Fruit fly (Drosophila melanogaster) whole organism, wandering third instar larva: ENCODE data around the gene ND-20L.

ENCODE experiments used
- Abd-B ChIP-seq: fragments of >200 bp; optimal IDR thresholded peaks from 2 replicates; lab custom pipeline; 2017; ENCODE audit warnings: missing biosample characterization, missing genetic modification characterization
- CG32264 ChIP-seq: fragments of 200-800 bp; sonication (Bioruptor generic); optimal IDR thresholded peaks from 2 replicates; lab custom pipeline; 2016; ENCODE audit warnings: missing biosample characterization, missing genetic modification characterization
- CG9705 ChIP-seq: fragments of 200-800 bp; sonication (Bioruptor generic); optimal IDR thresholded peaks from 2 replicates; lab custom pipeline; 2018; ENCODE audit warnings: missing biosample characterization, mild to moderate bottlenecking, missing genetic modification characterization
- CrebA ChIP-seq: fragments of 200-800 bp; sonication (Bioruptor generic); optimal IDR thresholded peaks from 2 replicates; lab custom pipeline; 2016; ENCODE audit warnings: missing biosample characterization, mild to moderate bottlenecking, missing genetic modification characterization, borderline replicate concordance
- Dfd ChIP-seq: fragments of >200 bp; optimal IDR thresholded peaks from 2 replicates; lab custom pipeline; 2017; ENCODE audit warnings: missing biosample characterization, missing genetic modification characterization
- Dif ChIP-seq: fragments of 200-275, 200-300 bp; sonication (Bioruptor generic); optimal IDR thresholded peaks from 2 replicates; lab custom pipeline; 2018; ENCODE audit warnings: missing biosample characterization, missing genetic modification characterization; ENCODE audit not compliant: partially characterized antibody
- GATAd ChIP-seq: sonication (Bioruptor generic); optimal IDR thresholded peaks from 2 replicates; lab custom pipeline; 2016; ENCODE audit warnings: missing biosample characterization, missing genetic modification characterization
- HLH106 ChIP-seq: fragments of 200-800 bp; optimal IDR thresholded peaks from 3 replicates; lab custom pipeline; 2019; ENCODE audit warnings: missing biosample characterization, mild to moderate bottlenecking, missing genetic modification characterization, moderate library complexity
- Hnf4 ChIP-seq: fragments of 200-800 bp; sonication (Bioruptor generic); optimal IDR thresholded peaks from 2 replicates; lab custom pipeline; 2016; ENCODE audit warnings: missing biosample characterization, mild to moderate bottlenecking, missing genetic modification characterization
- Hr78 ChIP-seq: fragments of >200 bp; optimal IDR thresholded peaks from 2 replicates; lab custom pipeline; 2017; ENCODE audit warnings: missing biosample characterization, missing genetic modification characterization
- Hr83 ChIP-seq: fragments of 200-300 bp; sonication (Bioruptor generic); optimal IDR thresholded peaks from 2 replicates; lab custom pipeline; 2016; ENCODE audit warnings: missing biosample characterization, mild to moderate bottlenecking, missing genetic modification characterization, moderate library complexity; ENCODE audit not compliant: poor library complexity, severe bottlenecking
- Jra ChIP-seq: sonication (Bioruptor generic); optimal IDR thresholded peaks from 2 replicates; lab custom pipeline; 2016; ENCODE audit warnings: missing biosample characterization, missing genetic modification characterization
- Mio ChIP-seq: sonication (Bioruptor generic); optimal IDR thresholded peaks from 2 replicates; lab custom pipeline; 2016; ENCODE audit warnings: missing biosample characterization, missing genetic modification characterization
- Myc ChIP-seq: fragments of >200 bp; optimal IDR thresholded peaks from 2 replicates; lab custom pipeline; 2017
- N ChIP-seq: fragments of >200 bp; optimal IDR thresholded peaks from 2 replicates; lab custom pipeline; 2018; ENCODE audit warnings: missing biosample characterization, missing external identifiers, missing genetic modification characterization
- OdsH ChIP-seq: fragments of 200-800 bp; sonication (Bioruptor generic); optimal IDR thresholded peaks from 2 replicates; lab custom pipeline; 2016; ENCODE audit warnings: missing biosample characterization, mild to moderate bottlenecking, missing genetic modification characterization
- Rel ChIP-seq, 2 experiments: fragments of 200-800 bp; sonication (Bioruptor generic) in 1 of 2; optimal IDR thresholded peaks; 2 replicates in 1 of 2; 3 replicates in 1 of 2; lab custom pipeline; 2016 to 2019; ENCODE audit warnings: mild to moderate bottlenecking in 2 of 2, missing biosample characterization in 2 of 2, missing genetic modification characterization in 2 of 2, moderate library complexity in 1 of 2
- Sp1 ChIP-seq: fragments of 200-800 bp; sonication (Bioruptor generic); optimal IDR thresholded peaks from 3 replicates; lab custom pipeline; 2019; ENCODE audit warnings: missing biosample characterization, mild to moderate bottlenecking, missing genetic modification characterization, moderate library complexity
- Vsx2 ChIP-seq: fragments of 200-300, 225-300 bp; sonication (Bioruptor generic); optimal IDR thresholded peaks from 2 replicates; lab custom pipeline; 2018; ENCODE audit warnings: missing biosample characterization, missing genetic modification characterization; ENCODE audit not compliant: partially characterized antibody
- br ChIP-seq: fragments of 200-800 bp; sonication (Bioruptor generic); optimal IDR thresholded peaks from 2 replicates; lab custom pipeline; 2016; ENCODE audit warnings: missing biosample characterization, missing genetic modification characterization
- dl ChIP-seq, 2 experiments: fragments of 175-275, 200-275 bp in 1 of 2; fragments of 200-275 bp in 1 of 2; sonication (Bioruptor generic); optimal IDR thresholded peaks; lab custom pipeline; 2018; ENCODE audit warnings: mild to moderate bottlenecking in 2 of 2, missing biosample characterization in 2 of 2, missing genetic modification characterization in 2 of 2, moderate library complexity in 2 of 2; ENCODE audit not compliant: partially characterized antibody in 2 of 2, insufficient read depth in 1 of 2
- dsf ChIP-seq: sonication (Bioruptor generic); optimal IDR thresholded peaks from 2 replicates; lab custom pipeline; 2016; ENCODE audit warnings: missing biosample characterization, missing genetic modification characterization, borderline replicate concordance
- ey ChIP-seq: fragments of 200-800 bp; sonication (Bioruptor generic); optimal IDR thresholded peaks from 2 replicates; lab custom pipeline; 2016; ENCODE audit warnings: missing biosample characterization, missing genetic modification characterization
- foxo ChIP-seq, 2 experiments: fragments of 200-800 bp; sonication (Bioruptor generic); optimal IDR thresholded peaks; 2 replicates in 1 of 2; 3 replicates in 1 of 2; lab custom pipeline; 2016 to 2017; ENCODE audit warnings: missing biosample characterization in 2 of 2, missing genetic modification characterization in 2 of 2
- fru ChIP-seq: fragments of 200-800 bp; sonication (Bioruptor generic); optimal IDR thresholded peaks from 3 replicates; lab custom pipeline; 2016; ENCODE audit warnings: missing biosample characterization, mild to moderate bottlenecking, missing genetic modification characterization
- h ChIP-seq: fragments of 200-800 bp; sonication (Bioruptor generic); optimal IDR thresholded peaks from 3 replicates; lab custom pipeline; 2016; ENCODE audit warnings: missing biosample characterization, mild to moderate bottlenecking, missing genetic modification characterization
- jim ChIP-seq: fragments of 175-275, 200-325 bp; sonication (Bioruptor generic); optimal IDR thresholded peaks from 2 replicates; lab custom pipeline; 2016; ENCODE audit warnings: missing biosample characterization, mild to moderate bottlenecking, missing genetic modification characterization
- lola ChIP-seq: fragments of >200 bp; optimal IDR thresholded peaks from 2 replicates; lab custom pipeline; 2017; ENCODE audit warnings: missing biosample characterization, missing genetic modification characterization
- pan ChIP-seq: fragments of >200 bp; optimal IDR thresholded peaks from 2 replicates; lab custom pipeline; 2017
- psq ChIP-seq: fragments of 200-800 bp; sonication (Bioruptor generic); optimal IDR thresholded peaks from 3 replicates; lab custom pipeline; 2017; ENCODE audit warnings: missing biosample characterization, mild to moderate bottlenecking, missing genetic modification characterization, moderate library complexity
- rgr ChIP-seq: fragments of 200-800 bp; sonication (Bioruptor generic); optimal IDR thresholded peaks from 3 replicates; lab custom pipeline; 2016; ENCODE audit warnings: missing biosample characterization, mild to moderate bottlenecking, missing genetic modification characterization
- sage ChIP-seq: fragments of 200-800 bp; sonication (Bioruptor generic); optimal IDR thresholded peaks from 2 replicates; lab custom pipeline; 2016; ENCODE audit warnings: missing biosample characterization, mild to moderate bottlenecking, missing genetic modification characterization
- sv ChIP-seq: fragments of 200-800 bp; sonication (Bioruptor generic); optimal IDR thresholded peaks from 3 replicates; lab custom pipeline; 2016; ENCODE audit warnings: missing biosample characterization, missing genetic modification characterization
- tai ChIP-seq: sonication (Bioruptor generic); optimal IDR thresholded peaks from 2 replicates; lab custom pipeline; 2016; ENCODE audit warnings: missing biosample characterization, missing genetic modification characterization
- usp ChIP-seq: fragments of >200 bp; optimal IDR thresholded peaks from 2 replicates; lab custom pipeline; 2017; ENCODE audit warnings: missing biosample characterization, missing genetic modification characterization
- woc ChIP-seq: sonication (Bioruptor generic); optimal IDR thresholded peaks from 2 replicates; lab custom pipeline; 2016; ENCODE audit warnings: missing biosample characterization, mild to moderate bottlenecking, missing genetic modification characterization

ND-20L gene

dm6 chr3R:29495815-29496214, 19.7 kb upstream of the ND-20L start:
- no peak for TF ChIP-seq OdsH (GFP tag; lab: Kevin White, UChicago)
- no peak for TF ChIP-seq br (GFP tag; lab: Kevin White, UChicago)
- no peak for TF ChIP-seq woc
- no peak for TF ChIP-seq Rel (GFP tag; optimal IDR thresholded peaks at IDR 0.05; lab: Kevin White, UChicago)
- no peak for TF ChIP-seq Rel (tag; optimal IDR thresholded peaks at IDR 0.05; lab: Kevin White, UChicago)
- no peak for TF ChIP-seq Hr83 (GFP tag; lab: Kevin White, UChicago)
- TF ChIP-seq Hr78 (GFP tag; lab: Kevin White, UChicago), result no peak
- TF ChIP-seq Sp1 (GFP tag; lab: Kevin White, UChicago), result no peak
- no peak for TF ChIP-seq CG9705 (GFP tag; lab: Kevin White, UChicago)
- TF ChIP-seq foxo (GFP tag; optimal IDR thresholded peaks at IDR 0.05; lab: Kevin White, UChicago), result no peak
- no peak for TF ChIP-seq Vsx2 (GFP tag; lab: Kevin White, UChicago)
- TF ChIP-seq tai (GFP tag; lab: Kevin White, UChicago), result no peak
- TF ChIP-seq sv (GFP tag; lab: Kevin White, UChicago), result no peak
- TF ChIP-seq CrebA, result no peak
- no peak for TF ChIP-seq N (GFP tag; lab: Kevin White, UChicago)
- TF ChIP-seq jim (GFP tag; lab: Kevin White, UChicago), result no peak
- TF ChIP-seq HLH106 (tag; lab: Kevin White, UChicago), result no peak
- no peak for TF ChIP-seq rgr (GFP tag; lab: Kevin White, UChicago)

- no peak for TF ChIP-seq fru (GFP tag; lab: Kevin White, UChicago)
- no peak for TF ChIP-seq br (GFP tag; lab: Kevin White, UChicago)
Measured at dm6 chr3R:29496315-29496714, 19.2 kb upstream of the ND-20L start.

dm6 chr3R:29502978-29503377, 12.5 kb upstream of the ND-20L start:
- no peak for TF ChIP-seq Hr78 (GFP tag; lab: Kevin White, UChicago)
- TF ChIP-seq dl (GFP tag; optimal IDR thresholded peaks at IDR 0.05; lab: Kevin White, UChicago; ENCODE audit: insufficient read depth in 1 of 2, partially characterized antibody in 2 of 2), result no peak
- no peak for TF ChIP-seq CrebA
- TF ChIP-seq N (GFP tag; lab: Kevin White, UChicago), result no peak

- TF ChIP-seq Rel (GFP tag; optimal IDR thresholded peaks at IDR 0.05; lab: Kevin White, UChicago) (no peak), Rel (tag; optimal IDR thresholded peaks at IDR 0.05; lab: Kevin White, UChicago) (no peak), Hnf4 (GFP tag; lab: Kevin White, UChicago) (no peak), fru (GFP tag; lab: Kevin White, UChicago) (peak; percentile 3), CG32264 (GFP tag; lab: Kevin White, UChicago) (no peak), usp (GFP tag; lab: Kevin White, UChicago) (no peak), Abd-B (GFP tag; lab: Kevin White, UChicago) (no peak), psq (peak; percentile 96), OdsH (GFP tag; lab: Kevin White, UChicago) (no peak), Myc (lab: Kevin White, UChicago) (peak; percentile 22)
Measured at dm6 chr3R:29503406-29504116, 12.0 kb upstream of the ND-20L start, which contains the start of gene Trc8. Trc8 (minus strand) TSS chr3R:29503797.

dm6 chr3R:29506581-29506980, 8.9 kb upstream of the ND-20L start:
- TF ChIP-seq rgr (GFP tag; lab: Kevin White, UChicago), result peak; percentile 10
- no peak for TF ChIP-seq woc
- TF ChIP-seq Vsx2 (GFP tag; lab: Kevin White, UChicago), result no peak
- no peak for TF ChIP-seq N (GFP tag; lab: Kevin White, UChicago)
- TF ChIP-seq Mio (GFP tag; lab: Kevin White, UChicago), result no peak
- no peak for TF ChIP-seq GATAd (GFP tag; lab: Kevin White, UChicago)
- TF ChIP-seq Hr78 (GFP tag; lab: Kevin White, UChicago), result no peak
- TF ChIP-seq HLH106 (tag; lab: Kevin White, UChicago), result peak; percentile 90
- TF ChIP-seq Dif (GFP tag; lab: Kevin White, UChicago), result no peak
- TF ChIP-seq dl (GFP tag; optimal IDR thresholded peaks at IDR 0.05; lab: Kevin White, UChicago; ENCODE audit: insufficient read depth in 1 of 2, partially characterized antibody in 2 of 2), result no peak
- TF ChIP-seq CG9705 (GFP tag; lab: Kevin White, UChicago), result no peak
- no peak for TF ChIP-seq dsf
- TF ChIP-seq pan, result no peak
- TF ChIP-seq fru (GFP tag; lab: Kevin White, UChicago), result peak; percentile 54
- TF ChIP-seq sage (GFP tag; lab: Kevin White, UChicago), result no peak
- TF ChIP-seq CG32264 (GFP tag; lab: Kevin White, UChicago), result no peak
- no peak for TF ChIP-seq Dfd (GFP tag; lab: Kevin White, UChicago)
- TF ChIP-seq lola (GFP tag; lab: Kevin White, UChicago), result no peak
- peak; percentile 49 for TF ChIP-seq OdsH (GFP tag; lab: Kevin White, UChicago)
- TF ChIP-seq Hnf4 (GFP tag; lab: Kevin White, UChicago), result no peak
- no peak for TF ChIP-seq CrebA
- peak; percentile 21 for TF ChIP-seq h (GFP tag; lab: Kevin White, UChicago)
- no peak for TF ChIP-seq sv (GFP tag; lab: Kevin White, UChicago)
- peak; percentile 28 for TF ChIP-seq ey (GFP tag; lab: Kevin White, UChicago)
- no peak for TF ChIP-seq tai (GFP tag; lab: Kevin White, UChicago)
- peak in 1 of 2 experiments; percentile 91 for TF ChIP-seq foxo (GFP tag; optimal IDR thresholded peaks at IDR 0.05; lab: Kevin White, UChicago)
- peak; percentile 34 for TF ChIP-seq Sp1 (GFP tag; lab: Kevin White, UChicago)
- TF ChIP-seq Rel (GFP tag; optimal IDR thresholded peaks at IDR 0.05; lab: Kevin White, UChicago), result no peak
- peak; percentile 54 for TF ChIP-seq Rel (tag; optimal IDR thresholded peaks at IDR 0.05; lab: Kevin White, UChicago)
- TF ChIP-seq Jra, result no peak
